Fruit fly (Drosophila melanogaster) whole organism, embryonic: Measurements from ENCODE around the gene Uev1A.

Source experiments
- Adf1 ChIP-seq: fragments of 200-800 bp; sonication (Bioruptor generic); IDR thresholded peaks from 2 replicates; pipeline ENCODE4 v1.3.6; 2022; ENCODE audit warnings: missing biosample characterization, missing genetic modification characterization
- Aef1 ChIP-seq: fragments of 200-800 bp; sonication (Bioruptor generic); IDR thresholded peaks from 3 replicates; pipeline ENCODE4 v1.3.6; 2022; ENCODE audit warnings: missing biosample characterization, missing genetic modification characterization
- Atf-2 ChIP-seq: fragments of 200-800 bp; sonication (Bioruptor generic); optimal IDR thresholded peaks from 2 replicates; lab custom pipeline; 2016; ENCODE audit warnings: missing biosample characterization, missing genetic modification characterization
- CG10321 ChIP-seq: fragments of 200-800 bp; sonication (Bioruptor generic); IDR thresholded peaks from 2 replicates; pipeline ENCODE4 v1.3.6; 2022; ENCODE audit warnings: missing biosample characterization, missing genetic modification characterization
- CG10565 ChIP-seq: fragments of 200-800 bp; sonication (Bioruptor generic); optimal IDR thresholded peaks from 3 replicates; lab custom pipeline; 2016; ENCODE audit warnings: missing biosample characterization, mild to moderate bottlenecking, missing genetic modification characterization
- CG1603 ChIP-seq: fragments of 200-800 bp; sonication (Bioruptor generic); optimal IDR thresholded peaks from 2 replicates; lab custom pipeline; 2019; ENCODE audit warnings: missing biosample characterization, mild to moderate bottlenecking, missing genetic modification characterization, moderate library complexity
- CG16815 ChIP-seq: fragments of 200-800 bp; sonication (Bioruptor generic); optimal IDR thresholded peaks from 3 replicates; lab custom pipeline; 2017; ENCODE audit warnings: missing biosample characterization, mild to moderate bottlenecking, missing genetic modification characterization
- CG17385 ChIP-seq: fragments of 200-800 bp; sonication (Bioruptor generic); optimal IDR thresholded peaks from 3 replicates; lab custom pipeline; 2018; ENCODE audit warnings: missing biosample characterization, mild to moderate bottlenecking, missing genetic modification characterization
- CG18764 ChIP-seq: fragments of 200-800 bp; sonication (Bioruptor generic); optimal IDR thresholded peaks from 3 replicates; lab custom pipeline; 2016; ENCODE audit warnings: missing biosample characterization, missing genetic modification characterization
- CG2129 ChIP-seq: fragments of 200-800 bp; sonication (Bioruptor generic); IDR thresholded peaks from 2 replicates; pipeline ENCODE4 v1.3.6; 2022; ENCODE audit warnings: missing biosample characterization, missing genetic modification characterization; ENCODE audit not compliant: partially characterized antibody
- CG31388 ChIP-seq: fragments of 200-800 bp; sonication (Bioruptor generic); optimal IDR thresholded peaks from 2 replicates; lab custom pipeline; 2016; ENCODE audit warnings: missing biosample characterization, missing genetic modification characterization
- CG32767 ChIP-seq: fragments of 200-800 bp; sonication (Bioruptor generic); IDR thresholded peaks from 2 replicates; pipeline ENCODE4 v1.3.6; 2022; ENCODE audit warnings: missing biosample characterization, missing genetic modification characterization
- CG4617 ChIP-seq: fragments of 200-800 bp; sonication (Bioruptor generic); optimal IDR thresholded peaks from 3 replicates; lab custom pipeline; 2016; ENCODE audit warnings: missing biosample characterization, missing genetic modification characterization, borderline replicate concordance
- CG8089 ChIP-seq: fragments of 200-800 bp; sonication (Bioruptor generic); optimal IDR thresholded peaks from 3 replicates; lab custom pipeline; 2016; ENCODE audit warnings: missing biosample characterization, missing genetic modification characterization
- CG8944 ChIP-seq: fragments of 200-800 bp; sonication (Bioruptor generic); optimal IDR thresholded peaks from 3 replicates; lab custom pipeline; 2016; ENCODE audit warnings: missing biosample characterization, missing genetic modification characterization
- CG9215 ChIP-seq: fragments of 200-800 bp; sonication (Bioruptor generic); IDR thresholded peaks from 2 replicates; pipeline ENCODE4 v1.3.6; 2022; ENCODE audit warnings: missing biosample characterization, missing genetic modification characterization
- Deaf1 ChIP-seq: fragments of 200-800 bp; optimal IDR thresholded peaks from 3 replicates; lab custom pipeline; 2019; ENCODE audit warnings: missing biosample characterization, mild to moderate bottlenecking, missing genetic modification characterization, moderate library complexity
- Ets65A ChIP-seq: fragments of 200-800 bp; sonication (Bioruptor generic); peaks from one replicate; lab custom pipeline; 2016; ENCODE audit warnings: missing biosample characterization, missing genetic modification characterization
- Ets97D ChIP-seq: fragments of 200-800 bp; sonication (Bioruptor generic); optimal IDR thresholded peaks from 3 replicates; lab custom pipeline; 2016; ENCODE audit warnings: missing biosample characterization, missing genetic modification characterization
- Nf-YB ChIP-seq: fragments of 200-800 bp; sonication (Bioruptor generic); optimal IDR thresholded peaks from 3 replicates; lab custom pipeline; 2019; ENCODE audit warnings: missing biosample characterization, mild to moderate bottlenecking, missing genetic modification characterization, moderate library complexity
- Opbp ChIP-seq: fragments of 200-800 bp; sonication (Bioruptor generic); IDR thresholded peaks from 3 replicates; pipeline ENCODE4 v1.3.6; 2022; ENCODE audit warnings: missing biosample characterization, missing genetic modification characterization; ENCODE audit not compliant: partially characterized antibody
- Trl ChIP-seq, 3 experiments: fragments of >200 bp in 2 of 3; fragments of 200-800 bp in 1 of 3; sonication (Bioruptor generic) in 1 of 3; optimal IDR thresholded peaks; 2 replicates in 1 of 3; 3 replicates in 2 of 3; lab custom pipeline; 2016 to 2017; ENCODE audit warnings: missing biosample characterization in 1 of 3, missing genetic modification characterization in 1 of 3
- Usf ChIP-seq: fragments of 200-800 bp; sonication (Bioruptor generic); optimal IDR thresholded peaks from 2 replicates; lab custom pipeline; 2017; ENCODE audit warnings: missing genotype, missing biosample characterization, missing genetic modification characterization
- al ChIP-seq: fragments of 200-800 bp; sonication (Bioruptor generic); IDR thresholded peaks from 2 replicates; pipeline ENCODE4 v1.3.6; 2022; ENCODE audit warnings: missing biosample characterization, missing genetic modification characterization
- bbx ChIP-seq: fragments of 200-800 bp; sonication (Bioruptor generic); IDR thresholded peaks from 2 replicates; pipeline ENCODE4 v1.3.6; 2022; ENCODE audit warnings: missing biosample characterization, missing genetic modification characterization; ENCODE audit not compliant: partially characterized antibody
- chinmo ChIP-seq: fragments of 200-800 bp; sonication (Bioruptor generic); IDR thresholded peaks from 4 replicates; pipeline ENCODE4 v1.3.6; 2022; ENCODE audit warnings: missing biosample characterization, missing genetic modification characterization; ENCODE audit not compliant: partially characterized antibody
- crc ChIP-seq: fragments of 200-800 bp; sonication (Bioruptor generic); optimal IDR thresholded peaks from 2 replicates; lab custom pipeline; 2016; ENCODE audit warnings: missing biosample characterization, missing genetic modification characterization
- dysf ChIP-seq: fragments of 200-800 bp; sonication (Bioruptor generic); IDR thresholded peaks from 3 replicates; pipeline ENCODE4 v1.3.6; 2022; ENCODE audit warnings: missing biosample characterization, missing genetic modification characterization
- ewg ChIP-seq: fragments of 200-800 bp; sonication (Bioruptor generic); optimal IDR thresholded peaks from 3 replicates; lab custom pipeline; 2017; ENCODE audit warnings: mild to moderate bottlenecking, missing biosample characterization, missing genetic modification reagents, missing genetic modification characterization
- gsb ChIP-seq: fragments of 200-800 bp; sonication (Bioruptor generic); IDR thresholded peaks from 2 replicates; pipeline ENCODE4 v1.3.6; 2022; ENCODE audit warnings: missing biosample characterization, missing genetic modification characterization
- hb ChIP-seq: fragments of 200-800 bp; sonication (Bioruptor generic); IDR thresholded peaks from 3 replicates; pipeline ENCODE4 v1.3.6; 2022; ENCODE audit warnings: missing biosample characterization, missing genetic modification characterization; ENCODE audit not compliant: partially characterized antibody
- hbn ChIP-seq: fragments of 200-800 bp; sonication (Bioruptor generic); IDR thresholded peaks from 2 replicates; pipeline ENCODE4 v1.3.6; 2022; ENCODE audit warnings: missing biosample characterization, missing genetic modification characterization; ENCODE audit not compliant: partially characterized antibody
- ind ChIP-seq: fragments of 200-800 bp; sonication (Bioruptor generic); optimal IDR thresholded peaks from 3 replicates; lab custom pipeline; 2016; ENCODE audit warnings: missing biosample characterization, missing genetic modification characterization
- knrl ChIP-seq: fragments of 200-800 bp; sonication (Bioruptor generic); IDR thresholded peaks from 3 replicates; pipeline ENCODE4 v1.3.6; 2022; ENCODE audit warnings: missing biosample characterization, missing genetic modification characterization; ENCODE audit not compliant: partially characterized antibody
- maf-S ChIP-seq: fragments of 200-800 bp; sonication (Bioruptor generic); optimal IDR thresholded peaks from 2 replicates; lab custom pipeline; 2016; ENCODE audit warnings: missing biosample characterization, missing genetic modification characterization
- mld ChIP-seq: fragments of 200-800 bp; sonication (Bioruptor generic); IDR thresholded peaks from 3 replicates; pipeline ENCODE4 v1.3.6; 2022; ENCODE audit warnings: missing biosample characterization, missing genetic modification characterization; ENCODE audit not compliant: partially characterized antibody
- phol ChIP-seq: fragments of 200-800 bp; sonication (Bioruptor generic); optimal IDR thresholded peaks from 3 replicates; lab custom pipeline; 2018; ENCODE audit warnings: missing biosample characterization, mild to moderate bottlenecking, missing genetic modification characterization, moderate library complexity
- salm ChIP-seq: fragments of 200-800 bp; sonication (Bioruptor generic); optimal IDR thresholded peaks from 2 replicates; lab custom pipeline; 2018; ENCODE audit warnings: missing biosample characterization, mild to moderate bottlenecking, missing genetic modification characterization
- scrt ChIP-seq: fragments of 200-800 bp; sonication (Bioruptor generic); optimal IDR thresholded peaks from 2 replicates; lab custom pipeline; 2018; ENCODE audit warnings: missing biosample characterization, mild to moderate bottlenecking, missing genetic modification characterization, moderate library complexity
- sens ChIP-seq: fragments of 200-800 bp; sonication (Bioruptor generic); peaks from one replicate; lab custom pipeline; 2016; ENCODE audit warnings: missing biosample characterization, missing genetic modification characterization
- sens-2 ChIP-seq: fragments of 200-800 bp; sonication (Bioruptor generic); IDR thresholded peaks from 2 replicates; pipeline ENCODE4 v1.3.6; 2022; ENCODE audit warnings: missing biosample characterization, missing genetic modification characterization
- sna ChIP-seq: fragments of 200-800 bp; sonication (Bioruptor generic); IDR thresholded peaks from 2 replicates; pipeline ENCODE4 v1.3.6; 2022; ENCODE audit warnings: missing biosample characterization, missing genetic modification characterization; ENCODE audit not compliant: partially characterized antibody
- tna ChIP-seq: fragments of 200-800 bp; sonication (Bioruptor generic); IDR thresholded peaks from 2 replicates; pipeline ENCODE4 v1.3.6; 2022; ENCODE audit warnings: missing biosample characterization, missing genetic modification characterization; ENCODE audit not compliant: partially characterized antibody

The Uev1A gene

dm6 chr3L:5341770-5342318 lies 24.2 kb downstream of the Uev1A start (continued):
- TF ChIP-seq sens (no peak), mld (GFP tag; lab: Robert Waterston, UW) (peak; percentile 69), bbx (no peak), hb (GFP tag; lab: Robert Waterston, UW) (peak; percentile 47; the same call in 1 of the 3 replicates), Aef1 (GFP tag; lab: Robert Waterston, UW) (no peak), Adf1 (GFP tag; lab: Robert Waterston, UW) (no peak), CG9215 (no peak), CG8944 (GFP tag; lab: Kevin White, UChicago) (no peak), sna (GFP tag; lab: Robert Waterston, UW) (peak; percentile 22; the same call in 1 of the 2 replicates), CG4617 (GFP tag; lab: Kevin White, UChicago) (no peak), CG18764 (GFP tag; lab: Kevin White, UChicago) (no peak), hbn (GFP tag; lab: Robert Waterston, UW) (peak; percentile 46; the same call in 1 of the 2 replicates), maf-S (GFP tag; lab: Kevin White, UChicago) (no peak), phol (tag; lab: Kevin White, UChicago) (no peak), Ets65A (GFP tag; lab: Kevin White, UChicago) (no peak), knrl (peak; percentile 34; the same call in 1 of the 3 replicates), CG10321 (GFP tag; lab: Robert Waterston, UW) (no peak), crc (GFP tag; lab: Kevin White, UChicago) (no peak), Opbp (GFP tag; lab: Robert Waterston, UW) (peak; percentile 44; the same call in 1 of the 3 replicates)

- no peak for TF ChIP-seq al (GFP tag; lab: Robert Waterston, UW)
- no peak for TF ChIP-seq Ets97D (GFP tag; lab: Kevin White, UChicago)
- TF ChIP-seq Trl (optimal IDR thresholded peaks at IDR 0.05; lab: Kevin White, UChicago), result peak; percentile 6 to 69
- no peak for TF ChIP-seq Trl (GFP tag; optimal IDR thresholded peaks at IDR 0.05; lab: Kevin White, UChicago)
- no peak for TF ChIP-seq sens-2 (GFP tag; lab: Robert Waterston, UW)
- TF ChIP-seq Deaf1 (tag; lab: Kevin White, UChicago), result peak; percentile 57
- no peak for TF ChIP-seq Usf (GFP tag; lab: Kevin White, UChicago)
- no peak for TF ChIP-seq CG2129 (GFP tag; lab: Robert Waterston, UW)
- TF ChIP-seq CG16815 (GFP tag; lab: Kevin White, UChicago), result no peak
- no peak for TF ChIP-seq CG1603 (tag; lab: Kevin White, UChicago)
- peak; percentile 75 for TF ChIP-seq scrt
- peak; percentile 62; the same call in 1 of the 2 replicates for TF ChIP-seq CG32767 (GFP tag; lab: Robert Waterston, UW)
- TF ChIP-seq tna (GFP tag; lab: Robert Waterston, UW), result no peak
- no peak for TF ChIP-seq dysf (GFP tag; lab: Robert Waterston, UW)
- TF ChIP-seq ind (GFP tag; lab: Kevin White, UChicago), result no peak
- no peak for TF ChIP-seq CG17385
- no peak for TF ChIP-seq Nf-YB (GFP tag; lab: Kevin White, UChicago)
- TF ChIP-seq Atf-2 (GFP tag; lab: Kevin White, UChicago), result no peak
- no peak for TF ChIP-seq CG10565
- TF ChIP-seq salm, result no peak
- 0 out of 4 replicates have a peak, but pooled peaks have one; percentile 21 for TF ChIP-seq chinmo (GFP tag; lab: Robert Waterston, UW)
- TF ChIP-seq ewg (GFP tag; lab: Kevin White, UChicago), result peak; percentile 79
- no peak for TF ChIP-seq CG8089 (GFP tag; lab: Kevin White, UChicago)
- TF ChIP-seq gsb (GFP tag; lab: Robert Waterston, UW), result no peak
- TF ChIP-seq CG31388 (GFP tag; lab: Kevin White, UChicago), result no peak
- TF ChIP-seq, all 482 proteins: peak for 6
These were observed 36.6 kb downstream of the Uev1A start for dm6 chr3L:5329460-5329859.
